Fruit fly (Drosophila melanogaster): Measurements from ENCODE around the gene mys.

Gene mys

DNA sequence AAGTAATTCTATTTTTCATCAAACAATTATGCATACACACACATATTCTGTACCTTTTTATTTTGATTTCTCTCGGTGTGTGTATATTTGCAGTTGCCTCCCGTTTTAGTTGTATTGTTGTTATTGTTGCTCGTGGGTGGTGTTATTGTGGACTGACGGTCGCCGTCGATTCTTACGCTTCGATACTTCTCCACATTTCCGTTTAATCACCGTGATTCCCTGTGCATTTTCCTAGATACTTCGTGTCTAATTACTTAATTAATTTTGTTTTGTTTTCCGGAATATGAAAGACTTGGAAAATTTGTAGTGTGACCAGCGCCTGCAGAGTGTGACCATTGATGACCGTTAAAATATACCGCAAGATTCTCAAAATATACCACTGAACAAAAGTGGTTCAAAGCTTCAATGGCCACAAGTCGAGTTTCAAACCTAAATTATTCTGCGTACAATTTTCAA, 32.3 kb downstream of the mys start, which contains the start of gene UbcE2H:
Gene UbcE2H (minus strand): TSS at position 343 of the 456 bp plus-strand sequence.
- TF ChIP-seq jim (GFP tag; optimal IDR thresholded peaks at IDR 0.05) = no peak
- no peak for TF ChIP-seq h (GFP tag; optimal IDR thresholded peaks at IDR 0.05)
- TF ChIP-seq fru (GFP tag; optimal IDR thresholded peaks at IDR 0.05) = peak; percentile 16
- no peak for TF ChIP-seq Rel (GFP tag; optimal IDR thresholded peaks at IDR 0.05)
- peak; percentile 3 for TF ChIP-seq Rel (tag; optimal IDR thresholded peaks at IDR 0.05)
- TF ChIP-seq Myc (optimal IDR thresholded peaks at IDR 0.05) = no peak
- TF ChIP-seq br (GFP tag; optimal IDR thresholded peaks at IDR 0.05) = no peak
- TF ChIP-seq Hr78 (GFP tag; optimal IDR thresholded peaks at IDR 0.05) = no peak
- TF ChIP-seq GATAd (GFP tag; optimal IDR thresholded peaks at IDR 0.05) = no peak
- no peak for TF ChIP-seq pan (optimal IDR thresholded peaks at IDR 0.05)
- TF ChIP-seq sv (GFP tag; optimal IDR thresholded peaks at IDR 0.05) = no peak
- TF ChIP-seq N (GFP tag; optimal IDR thresholded peaks at IDR 0.05) = no peak
- no peak for TF ChIP-seq OdsH (GFP tag; optimal IDR thresholded peaks at IDR 0.05)
- no peak for TF ChIP-seq tai (GFP tag; optimal IDR thresholded peaks at IDR 0.05)
- TF ChIP-seq Abd-B (GFP tag; optimal IDR thresholded peaks at IDR 0.05) = no peak

DNA sequence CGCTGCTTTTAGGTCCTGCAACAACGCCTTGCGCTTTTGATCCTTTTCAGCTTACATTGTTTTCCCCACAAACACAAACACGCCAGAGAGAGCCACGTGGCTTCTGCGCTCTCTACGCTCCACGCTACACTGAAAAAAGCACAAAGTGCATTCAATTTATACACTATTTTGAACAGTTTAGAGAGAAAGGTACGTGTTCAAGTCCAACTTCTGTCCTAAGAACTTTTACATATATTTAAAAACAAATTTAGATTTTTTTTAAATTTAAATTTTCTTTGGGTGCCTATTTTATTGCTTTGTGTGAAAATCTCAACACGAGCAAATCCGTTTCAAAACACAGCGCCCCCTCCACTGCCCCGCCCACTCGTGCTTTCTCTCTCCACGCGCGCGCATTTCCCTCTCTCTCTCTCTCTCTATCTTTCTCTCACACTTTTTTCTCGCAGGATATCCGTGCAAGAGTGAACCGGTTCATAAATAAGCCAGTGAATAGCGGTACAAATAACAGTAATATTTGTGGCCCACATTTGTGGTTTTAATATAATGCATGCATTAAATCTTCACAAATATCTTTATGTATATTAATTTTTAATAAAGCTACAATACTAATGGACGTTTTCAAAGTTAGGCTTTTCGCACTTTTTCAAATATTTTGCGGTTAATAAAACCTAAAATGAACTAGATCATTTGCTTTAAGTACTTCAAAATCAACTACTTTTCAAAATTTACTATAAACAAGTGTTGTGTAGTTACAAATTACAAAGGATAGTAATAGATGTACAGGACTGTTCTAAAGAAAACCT, 38.8 kb downstream of the mys start:
- no peak for TF ChIP-seq N (GFP tag; optimal IDR thresholded peaks at IDR 0.05)
- TF ChIP-seq Rel (GFP tag; optimal IDR thresholded peaks at IDR 0.05) = no peak
- TF ChIP-seq Rel (tag; optimal IDR thresholded peaks at IDR 0.05) = no peak
- peak in 1 of 2 experiments; percentile 77 for TF ChIP-seq foxo (GFP tag; optimal IDR thresholded peaks at IDR 0.05)
- no peak for TF ChIP-seq Abd-B (GFP tag; optimal IDR thresholded peaks at IDR 0.05)
- no peak for TF ChIP-seq jim (GFP tag; optimal IDR thresholded peaks at IDR 0.05)
- peak; percentile 57 for TF ChIP-seq Hnf4 (GFP tag; optimal IDR thresholded peaks at IDR 0.05)
- no peak for TF ChIP-seq lola (GFP tag; optimal IDR thresholded peaks at IDR 0.05)
- TF ChIP-seq Vsx2 (GFP tag; optimal IDR thresholded peaks at IDR 0.05; ENCODE audit: partially characterized antibody) = no peak
- TF ChIP-seq Jra (GFP tag; optimal IDR thresholded peaks at IDR 0.05) = no peak
- no peak for TF ChIP-seq tai (GFP tag; optimal IDR thresholded peaks at IDR 0.05)
- TF ChIP-seq dmrt93B (GFP tag; optimal IDR thresholded peaks at IDR 0.05) = peak; percentile 33
- no peak for TF ChIP-seq Mio (GFP tag; optimal IDR thresholded peaks at IDR 0.05)
- no peak for TF ChIP-seq Hr83 (GFP tag; optimal IDR thresholded peaks at IDR 0.05; ENCODE audit: poor library complexity, severe bottlenecking)
- peak; percentile 64 for TF ChIP-seq brk (GFP tag; optimal IDR thresholded peaks at IDR 0.05)
- TF ChIP-seq ey (GFP tag; optimal IDR thresholded peaks at IDR 0.05) = peak; percentile 65
- no peak for TF ChIP-seq usp (GFP tag; optimal IDR thresholded peaks at IDR 0.05)
- no peak for TF ChIP-seq CrebA (GFP tag; optimal IDR thresholded peaks at IDR 0.05; ENCODE audit: borderline replicate concordance)
- TF ChIP-seq pan (optimal IDR thresholded peaks at IDR 0.05) = no peak
- TF ChIP-seq OdsH (GFP tag; optimal IDR thresholded peaks at IDR 0.05) = peak; percentile 63
- TF ChIP-seq fru (GFP tag; optimal IDR thresholded peaks at IDR 0.05) = peak; percentile 72
- no peak for TF ChIP-seq Dfd (GFP tag; optimal IDR thresholded peaks at IDR 0.05)
- TF ChIP-seq Hr78 (GFP tag; optimal IDR thresholded peaks at IDR 0.05) = no peak
- TF ChIP-seq CG9705 (GFP tag; optimal IDR thresholded peaks at IDR 0.05) = no peak
- peak; percentile 68 for TF ChIP-seq Sp1 (GFP tag; optimal IDR thresholded peaks at IDR 0.05)
- TF ChIP-seq rgr (GFP tag; optimal IDR thresholded peaks at IDR 0.05) = peak; percentile 82
- no peak for TF ChIP-seq GATAd (GFP tag; optimal IDR thresholded peaks at IDR 0.05)
- peak; percentile 82 for TF ChIP-seq h (GFP tag; optimal IDR thresholded peaks at IDR 0.05)
- no peak for TF ChIP-seq CG32264 (GFP tag; optimal IDR thresholded peaks at IDR 0.05)
- no peak for TF ChIP-seq sage (GFP tag; optimal IDR thresholded peaks at IDR 0.05)
- TF ChIP-seq dl (GFP tag; optimal IDR thresholded peaks at IDR 0.05; ENCODE audit: insufficient read depth in 1 of 2, partially characterized antibody in 2 of 2) = no peak
- TF ChIP-seq dsf (GFP tag; optimal IDR thresholded peaks at IDR 0.05; ENCODE audit: borderline replicate concordance) = no peak
- TF ChIP-seq HLH106 (tag; optimal IDR thresholded peaks at IDR 0.05) = peak; percentile 70
- peak; percentile 50 for TF ChIP-seq woc (GFP tag; optimal IDR thresholded peaks at IDR 0.05)
- peak; percentile 63 for TF ChIP-seq sv (GFP tag; optimal IDR thresholded peaks at IDR 0.05)
- peak; percentile 66 for TF ChIP-seq br (GFP tag; optimal IDR thresholded peaks at IDR 0.05)
- TF ChIP-seq psq (GFP tag; optimal IDR thresholded peaks at IDR 0.05) = peak; percentile 61
- TF ChIP-seq Dif (GFP tag; optimal IDR thresholded peaks at IDR 0.05; ENCODE audit: partially characterized antibody) = no peak
